Worm (Caenorhabditis elegans): ENCODE measurements around the gene ida-1.

The ida-1 gene

DNA sequence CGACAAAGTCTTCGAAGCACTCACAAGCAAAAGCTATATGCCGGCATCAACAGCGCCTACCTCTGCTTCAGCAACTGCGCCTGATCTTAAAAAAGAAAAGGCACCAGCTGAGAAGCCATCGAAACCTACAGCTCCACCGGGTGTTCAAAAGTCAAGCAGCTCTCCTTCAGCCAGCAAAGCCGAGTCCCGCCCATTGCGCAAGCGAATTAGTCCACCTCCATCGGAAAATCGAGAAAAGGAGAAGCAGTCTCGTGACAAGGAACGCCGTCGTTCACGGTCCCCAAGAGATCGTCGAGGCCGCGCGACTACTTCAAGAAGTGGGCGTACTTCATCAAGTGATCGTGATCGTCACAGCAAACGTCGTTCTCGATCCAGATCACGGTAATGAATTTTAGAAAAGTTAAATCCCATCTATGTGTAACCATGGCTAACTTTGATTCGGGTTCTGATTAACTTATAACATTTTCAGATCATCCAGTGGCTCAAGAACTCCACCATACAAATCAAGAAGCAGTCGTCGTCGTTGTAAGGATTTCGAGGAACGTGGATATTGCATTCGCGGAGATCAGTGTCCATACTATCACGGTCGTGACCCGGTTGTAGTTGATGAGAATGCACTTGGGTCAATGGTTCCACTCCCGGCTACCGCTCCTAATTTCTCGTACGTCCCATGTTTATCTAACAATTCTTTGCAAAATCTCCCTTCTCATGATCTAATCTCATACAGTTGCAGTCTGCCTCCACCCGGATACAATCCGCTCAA lies 43.3 kb upstream of the ida-1 start:
- TF ChIP-seq sox-4 (tag; optimal IDR thresholded peaks at IDR 0.05) (no peak), blmp-1 (tag; optimal IDR thresholded peaks at IDR 0.05) (no peak), Y116A8C.19 (tag; optimal IDR thresholded peaks at IDR 0.05; ENCODE audit: borderline replicate concordance) (no peak), hlh-17 (GFP tag; optimal IDR thresholded peaks at IDR 0.05; ENCODE audit: borderline replicate concordance) (no peak), fkh-4 (tag; optimal IDR thresholded peaks at IDR 0.05; ENCODE audit: borderline replicate concordance) (no peak), sup-37 (GFP tag; optimal IDR thresholded peaks at IDR 0.05) (no peak), dpl-1 (GFP tag; optimal IDR thresholded peaks at IDR 0.05) (no peak), xbp-1 (tag; optimal IDR thresholded peaks at IDR 0.05) (no peak)

- TF ChIP-seq elt-3 (tag; optimal IDR thresholded peaks at IDR 0.05), result peak in 1 of 6 experiments; percentile 8
- TF ChIP-seq unc-62 (GFP tag; optimal IDR thresholded peaks at IDR 0.05), result no peak
- no peak for TF ChIP-seq nhr-19 (GFP tag; conservative IDR thresholded peaks at IDR 0.05)
- TF ChIP-seq nhr-20 (tag; optimal IDR thresholded peaks at IDR 0.05), result no peak
- TF ChIP-seq sptf-1 (tag; optimal IDR thresholded peaks at IDR 0.05), result no peak
- peak; percentile 1 for TF ChIP-seq lin-14 (GFP tag; optimal IDR thresholded peaks at IDR 0.05)
- TF ChIP-seq skn-1 (tag; optimal IDR thresholded peaks at IDR 0.05), result no peak
- peak in 1 of 2 experiments; percentile 29 for TF ChIP-seq lin-35 (GFP tag; optimal IDR thresholded peaks at IDR 0.05)
- no peak for TF ChIP-seq tlp-1 (tag; optimal IDR thresholded peaks at IDR 0.05)
- TF ChIP-seq nhr-90 (tag; optimal IDR thresholded peaks at IDR 0.05; ENCODE audit: poor library complexity), result no peak
Measured at ce11 chrIII:5714230-5714983, 40.9 kb upstream of the ida-1 start, which contains the start of gene arf-1. TSS of gene arf-1 (plus strand) at chrIII:5714886.

ce11 chrIII:5714984-5715454 lies 40.3 kb upstream of the ida-1 start:
- TF ChIP-seq blmp-1 (tag; optimal IDR thresholded peaks at IDR 0.05) (peak; percentile 31), zip-4 (GFP tag; optimal IDR thresholded peaks at IDR 0.05) (no peak), grh-1 (GFP tag; IDR thresholded peaks at IDR 0.05) (no peak), nhr-85 (tag) (peak; percentile 56), efl-1 (optimal IDR thresholded peaks at IDR 0.05) (no peak), efl-1 (GFP tag; optimal IDR thresholded peaks at IDR 0.05 in 1 of 2) (peak in 1 of 2 experiments; percentile 78)

ce11 chrIII:5715467-5715866 lies 39.9 kb upstream of the ida-1 start:
- TF ChIP-seq xbp-1 (tag; optimal IDR thresholded peaks at IDR 0.05) (peak; percentile 36), rnt-1 (tag; optimal IDR thresholded peaks at IDR 0.05) (peak; percentile 75), nhr-85 (tag) (no peak), nhr-11 (tag; optimal IDR thresholded peaks at IDR 0.05) (no peak), ceh-90 (tag; optimal IDR thresholded peaks at IDR 0.05) (no peak), nhr-77 (tag; optimal IDR thresholded peaks at IDR 0.05) (peak; percentile 43), skn-1 (tag; optimal IDR thresholded peaks at IDR 0.05) (peak; percentile 54), grh-1 (GFP tag; IDR thresholded peaks at IDR 0.05) (no peak), snpc-4 (tag; optimal IDR thresholded peaks at IDR 0.05) (peak; percentile 31), jun-1 (tag; optimal IDR thresholded peaks at IDR 0.05) (peak; percentile 18), ceh-63 (GFP tag; optimal IDR thresholded peaks at IDR 0.05) (no peak), C34B4.2 (tag; optimal IDR thresholded peaks at IDR 0.05) (no peak), nhr-237 (tag; optimal IDR thresholded peaks at IDR 0.05) (no peak), alr-1 (tag; optimal IDR thresholded peaks at IDR 0.05; ENCODE audit: borderline replicate concordance) (no peak), mdl-1 (tag; optimal IDR thresholded peaks at IDR 0.05) (peak in 1 of 2 experiments; percentile 62), elt-3 (tag; optimal IDR thresholded peaks at IDR 0.05) (peak in 1 of 6 experiments; percentile 44), ztf-4 (tag; optimal IDR thresholded peaks at IDR 0.05) (no peak), fkh-10 (GFP tag; optimal IDR thresholded peaks at IDR 0.05) (peak; percentile 10), zip-4 (GFP tag; optimal IDR thresholded peaks at IDR 0.05) (no peak), zag-1 (tag; optimal IDR thresholded peaks at IDR 0.05) (no peak), lsy-2 (tag; optimal IDR thresholded peaks at IDR 0.05) (peak; percentile 50 to 84), efl-3 (GFP tag; optimal IDR thresholded peaks at IDR 0.05) (no peak), ces-1 (GFP tag; optimal IDR thresholded peaks at IDR 0.05) (no peak), nhr-28 (tag; optimal IDR thresholded peaks at IDR 0.05) (no peak), pag-3 (tag; optimal IDR thresholded peaks at IDR 0.05; ENCODE audit: borderline replicate concordance, insufficient read depth) (no peak), C04F5.9 (tag; optimal IDR thresholded peaks at IDR 0.05) (no peak), lin-35 (GFP tag; optimal IDR thresholded peaks at IDR 0.05) (peak; percentile 55 to 64), nhr-76 (tag; optimal IDR thresholded peaks at IDR 0.05) (no peak)

Data from whole organism, L1 larva.